Fruit fly (Drosophila melanogaster): ENCODE measurements around the gene CG4849.

CG4849 gene

DNA sequence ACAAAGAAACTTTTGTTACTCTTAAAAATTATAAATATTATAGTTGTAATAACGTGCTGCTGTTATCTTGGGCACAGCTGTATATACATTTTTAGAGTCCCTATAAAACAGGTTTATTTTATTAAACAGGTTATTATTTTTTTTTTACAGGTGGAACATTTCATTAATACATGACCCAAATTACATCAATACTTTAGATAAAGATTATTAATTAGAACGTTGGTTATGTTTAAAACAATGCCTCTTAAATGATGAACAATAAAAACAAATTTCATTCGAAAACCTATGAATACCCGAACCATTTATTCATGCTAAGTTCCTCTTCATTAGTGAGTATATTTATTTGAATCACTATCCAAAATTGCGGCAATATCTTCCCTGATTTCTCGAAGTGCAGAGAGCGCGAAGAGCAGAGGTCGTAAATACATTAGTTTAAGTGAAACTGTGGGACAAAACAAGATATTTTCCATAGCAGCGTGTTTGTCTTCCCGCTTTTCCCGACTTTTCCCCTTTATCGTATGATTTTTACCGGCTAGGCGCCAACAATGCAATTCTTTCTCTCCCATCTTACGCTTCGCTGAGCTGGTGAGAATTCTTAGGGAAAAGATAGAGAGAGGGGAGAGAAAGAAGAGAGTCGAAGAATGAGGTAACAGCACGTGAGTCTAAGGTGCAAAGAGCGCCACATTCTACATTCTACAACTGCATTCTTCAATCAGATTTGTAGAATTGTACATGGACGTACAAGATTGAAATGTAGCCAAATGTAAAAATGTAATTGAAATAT, 25.6 kb downstream of the CG4849 start (continued):
- no peak for TF ChIP-seq gce (GFP tag; IDR thresholded peaks at IDR 0.05)
- peak; percentile 53 for TF ChIP-seq CG9727 (GFP tag; optimal IDR thresholded peaks at IDR 0.05)
- peak; percentile 76 for TF ChIP-seq row (GFP tag; IDR thresholded peaks at IDR 0.05)
- peak; percentile 14 for TF ChIP-seq az2 (GFP tag; optimal IDR thresholded peaks at IDR 0.05)
- no peak for TF ChIP-seq odd (GFP tag; optimal IDR thresholded peaks at IDR 0.05)
- TF ChIP-seq CG7372 (GFP tag; IDR thresholded peaks at IDR 0.05): no peak
- TF ChIP-seq Adf1 (GFP tag; IDR thresholded peaks at IDR 0.05): no peak
- no peak for TF ChIP-seq mirr (GFP tag; optimal IDR thresholded peaks at IDR 0.05)
- peak; percentile 36 to 65 for TF ChIP-seq Pdp1 (GFP tag; optimal IDR thresholded peaks at IDR 0.05)
- peak; percentile 46; the same call in 1 of the 2 replicates for TF ChIP-seq CG6689 (GFP tag; IDR thresholded peaks at IDR 0.05)
- TF ChIP-seq knrl (GFP tag; IDR thresholded peaks at IDR 0.05; ENCODE audit: partially characterized antibody): no peak
- no peak for TF ChIP-seq kay (GFP tag; optimal IDR thresholded peaks at IDR 0.05)
- no peak for TF ChIP-seq jigr1 (GFP tag; IDR thresholded peaks at IDR 0.05)
- no peak for TF ChIP-seq scrt (GFP tag; optimal IDR thresholded peaks at IDR 0.05)
- no peak for TF ChIP-seq fd102C (GFP tag; optimal IDR thresholded peaks at IDR 0.05)
- no peak for TF ChIP-seq vfl (GFP tag; optimal IDR thresholded peaks at IDR 0.05)
- TF ChIP-seq CG2116 (GFP tag; optimal IDR thresholded peaks at IDR 0.05): no peak
- TF ChIP-seq seq (GFP tag; IDR thresholded peaks at IDR 0.05): peak; percentile 39; the same call in 1 of the 2 replicates
- no peak for TF ChIP-seq Deaf1 (tag; optimal IDR thresholded peaks at IDR 0.05)
- TF ChIP-seq Oli (tag; optimal IDR thresholded peaks at IDR 0.05): peak; percentile 27
- TF ChIP-seq CG4424 (GFP tag; optimal IDR thresholded peaks at IDR 0.05): peak; percentile 60
- TF ChIP-seq Sry-β (GFP tag; optimal IDR thresholded peaks at IDR 0.05): no peak
- TF ChIP-seq zfh2 (GFP tag; optimal IDR thresholded peaks at IDR 0.05): peak; percentile 55
- peak; percentile 31 for TF ChIP-seq CG16815 (GFP tag; optimal IDR thresholded peaks at IDR 0.05)
- no peak for TF ChIP-seq CG14860 (GFP tag; IDR thresholded peaks at IDR 0.05; ENCODE audit: partially characterized antibody)
- 0 out of 3 replicates have a peak, but pooled peaks have one; percentile 62 for TF ChIP-seq CG11456 (GFP tag; IDR thresholded peaks at IDR 0.05)
- TF ChIP-seq CG1024 (GFP tag; IDR thresholded peaks at IDR 0.05): no peak
- no peak for TF ChIP-seq Vsx1 (GFP tag; optimal IDR thresholded peaks at IDR 0.05)
- peak; percentile 19 for TF ChIP-seq fd3F (GFP tag; optimal IDR thresholded peaks at IDR 0.05)
- TF ChIP-seq slp2 (GFP tag; optimal IDR thresholded peaks at IDR 0.05): no peak
- TF ChIP-seq dimm (GFP tag; IDR thresholded peaks at IDR 0.05): no peak
- TF ChIP-seq trh (GFP tag; optimal IDR thresholded peaks at IDR 0.05): no peak
- no peak for TF ChIP-seq pfk (GFP tag; optimal IDR thresholded peaks at IDR 0.05)
- TF ChIP-seq CG17802 (tag; optimal IDR thresholded peaks at IDR 0.05): no peak
- TF ChIP-seq CG17361 (GFP tag; IDR thresholded peaks at IDR 0.05): peak; percentile 82
- no peak for TF ChIP-seq sima (GFP tag; optimal IDR thresholded peaks at IDR 0.05)
- TF ChIP-seq CG10565 (GFP tag; optimal IDR thresholded peaks at IDR 0.05): no peak
- no peak for TF ChIP-seq lola (GFP tag; optimal IDR thresholded peaks at IDR 0.05)
- TF ChIP-seq CG8944 (GFP tag; optimal IDR thresholded peaks at IDR 0.05): peak; percentile 36
- peak; percentile 11; the same call in 1 of the 2 replicates for TF ChIP-seq ranshi (GFP tag; IDR thresholded peaks at IDR 0.05)
- peak; percentile 49 for TF ChIP-seq sd (tag; optimal IDR thresholded peaks at IDR 0.05)
- TF ChIP-seq CG3847 (GFP tag; IDR thresholded peaks at IDR 0.05): peak; percentile 54
- TF ChIP-seq Taf1 (GFP tag; IDR thresholded peaks at IDR 0.05): peak; percentile 38; the same call in 1 of the 2 replicates
- peak; percentile 18 for TF ChIP-seq CG13424 (tag; optimal IDR thresholded peaks at IDR 0.05)
- TF ChIP-seq CG10274 (GFP tag; optimal IDR thresholded peaks at IDR 0.05): no peak
- no peak for TF ChIP-seq Kr (GFP tag; optimal IDR thresholded peaks at IDR 0.05)
- TF ChIP-seq Mes4 (GFP tag; optimal IDR thresholded peaks at IDR 0.05): no peak
- TF ChIP-seq B-H2 (GFP tag; optimal IDR thresholded peaks at IDR 0.05): no peak
- no peak for TF ChIP-seq Lim3 (GFP tag; IDR thresholded peaks at IDR 0.05)
